Fruit fly (Drosophila melanogaster): ENCODE results near the gene CG45012.

- no peak for TF ChIP-seq h (optimal IDR thresholded peaks at IDR 0.05)
- no peak for TF ChIP-seq ttk (optimal IDR thresholded peaks at IDR 0.05)
- TF ChIP-seq insv (optimal IDR thresholded peaks at IDR 0.05) = no peak
These were observed 36.6 kb downstream of the CG45012 start for dm6 chr2L:11870867-11871452.
